Worm (Caenorhabditis elegans): Measurements from ENCODE around the gene memb-1.

- TF ChIP-seq hmg-1.2 (GFP tag; IDR thresholded peaks at IDR 0.05) (no peak), efl-1 (GFP tag; optimal IDR thresholded peaks at IDR 0.05) (no peak), C06A6.2 (GFP tag; conservative IDR thresholded peaks at IDR 0.05) (no peak), him-1 (tag; optimal IDR thresholded peaks at IDR 0.05) (no peak), lag-1 (GFP tag; IDR thresholded peaks at IDR 0.05) (no peak), ceh-27 (GFP tag; optimal IDR thresholded peaks at IDR 0.05) (no peak)
These were observed 35.4 kb downstream of the memb-1 start for ce11 chrX:9405922-9406321.
